Fruit fly (Drosophila melanogaster): ENCODE measurements around the gene prage.

prage gene

DNA sequence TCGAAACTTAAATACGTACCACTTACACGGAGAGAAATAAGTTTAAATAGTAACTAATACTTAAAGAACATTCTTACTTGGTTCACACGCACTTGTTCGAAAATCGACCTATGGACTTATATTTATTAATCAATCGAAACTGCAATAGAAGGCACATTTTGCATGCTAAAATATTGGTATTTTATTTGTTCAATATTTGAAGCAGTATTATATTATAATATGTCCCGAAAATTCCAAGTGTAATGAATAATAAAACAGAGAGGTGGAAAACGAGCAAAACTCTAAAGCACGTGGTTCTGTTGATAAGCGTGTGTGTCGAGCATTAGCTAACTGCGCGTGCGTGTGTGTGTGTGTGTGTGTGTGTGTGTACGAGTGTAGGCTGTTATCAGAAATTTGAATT lies 76.4 kb downstream of the prage start (continued):
- TF ChIP-seq Hnf4 (GFP tag; optimal IDR thresholded peaks at IDR 0.05) (peak; percentile 55), dmrt93B (GFP tag; optimal IDR thresholded peaks at IDR 0.05) (no peak), tai (GFP tag; optimal IDR thresholded peaks at IDR 0.05) (no peak), woc (GFP tag; optimal IDR thresholded peaks at IDR 0.05) (peak; percentile 34), brk (GFP tag; optimal IDR thresholded peaks at IDR 0.05) (no peak), sv (GFP tag; optimal IDR thresholded peaks at IDR 0.05) (peak; percentile 88), ey (GFP tag; optimal IDR thresholded peaks at IDR 0.05) (peak; percentile 71), GATAd (GFP tag; optimal IDR thresholded peaks at IDR 0.05) (no peak)

DNA sequence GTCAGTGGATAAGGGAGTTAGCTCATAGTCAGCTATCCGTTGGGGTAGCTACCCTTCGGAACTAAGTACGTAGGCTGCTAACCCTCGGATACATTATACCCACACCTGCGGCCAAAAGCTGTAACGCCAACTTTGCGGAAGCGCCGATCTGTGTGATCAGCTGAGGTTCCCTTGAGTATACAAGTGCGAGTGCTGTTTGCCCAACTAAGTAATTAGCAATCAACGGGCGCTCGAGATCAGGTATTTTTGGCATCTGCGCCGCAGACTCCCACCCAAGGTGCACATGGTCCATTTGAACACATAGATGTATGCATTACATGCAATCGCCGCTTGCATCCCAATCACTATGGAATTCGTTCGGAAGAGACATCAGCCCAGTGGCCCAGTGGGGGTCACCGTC lies 80.6 kb downstream of the prage start:
- no peak for TF ChIP-seq Mio (GFP tag; optimal IDR thresholded peaks at IDR 0.05)
- no peak for TF ChIP-seq ey (GFP tag; optimal IDR thresholded peaks at IDR 0.05)
- TF ChIP-seq Abd-B (GFP tag; optimal IDR thresholded peaks at IDR 0.05), result no peak
- TF ChIP-seq woc (GFP tag; optimal IDR thresholded peaks at IDR 0.05), result no peak
- TF ChIP-seq Sp1 (GFP tag; optimal IDR thresholded peaks at IDR 0.05), result peak; percentile 45
- TF ChIP-seq jim (GFP tag; optimal IDR thresholded peaks at IDR 0.05), result peak; percentile 62
- TF ChIP-seq CrebA (GFP tag; optimal IDR thresholded peaks at IDR 0.05; ENCODE audit: borderline replicate concordance), result no peak
- no peak for TF ChIP-seq Hr78 (GFP tag; optimal IDR thresholded peaks at IDR 0.05)
- TF ChIP-seq N (GFP tag; optimal IDR thresholded peaks at IDR 0.05), result no peak
- no peak for TF ChIP-seq brk (GFP tag; optimal IDR thresholded peaks at IDR 0.05)
- TF ChIP-seq Hnf4 (GFP tag; optimal IDR thresholded peaks at IDR 0.05), result peak; percentile 41
- no peak for TF ChIP-seq usp (GFP tag; optimal IDR thresholded peaks at IDR 0.05)
- TF ChIP-seq br (GFP tag; optimal IDR thresholded peaks at IDR 0.05), result peak; percentile 40
- TF ChIP-seq Hr83 (GFP tag; optimal IDR thresholded peaks at IDR 0.05; ENCODE audit: poor library complexity, severe bottlenecking), result peak; percentile 98
- no peak for TF ChIP-seq Rel (GFP tag; optimal IDR thresholded peaks at IDR 0.05)
- no peak for TF ChIP-seq Rel (tag; optimal IDR thresholded peaks at IDR 0.05)
- peak; percentile 43 for TF ChIP-seq OdsH (GFP tag; optimal IDR thresholded peaks at IDR 0.05)
- peak; percentile 53 for TF ChIP-seq CG32264 (GFP tag; optimal IDR thresholded peaks at IDR 0.05)
- TF ChIP-seq sage (GFP tag; optimal IDR thresholded peaks at IDR 0.05), result no peak
- no peak for TF ChIP-seq psq (GFP tag; optimal IDR thresholded peaks at IDR 0.05)
- TF ChIP-seq foxo (GFP tag; optimal IDR thresholded peaks at IDR 0.05), result peak in 1 of 2 experiments; percentile 57
- TF ChIP-seq pan (optimal IDR thresholded peaks at IDR 0.05), result no peak
- peak; percentile 82 for TF ChIP-seq h (GFP tag; optimal IDR thresholded peaks at IDR 0.05)
- no peak for TF ChIP-seq dl (GFP tag; optimal IDR thresholded peaks at IDR 0.05; ENCODE audit: insufficient read depth in 1 of 2, partially characterized antibody in 2 of 2)
- peak; percentile 17 for TF ChIP-seq HLH106 (tag; optimal IDR thresholded peaks at IDR 0.05)
- TF ChIP-seq fru (GFP tag; optimal IDR thresholded peaks at IDR 0.05), result peak; percentile 27
- no peak for TF ChIP-seq dmrt93B (GFP tag; optimal IDR thresholded peaks at IDR 0.05)
- TF ChIP-seq lola (GFP tag; optimal IDR thresholded peaks at IDR 0.05), result no peak
- TF ChIP-seq sv (GFP tag; optimal IDR thresholded peaks at IDR 0.05), result peak; percentile 11
- TF ChIP-seq Jra (GFP tag; optimal IDR thresholded peaks at IDR 0.05), result peak; percentile 25
- peak; percentile 13 for TF ChIP-seq GATAd (GFP tag; optimal IDR thresholded peaks at IDR 0.05)
- TF ChIP-seq tai (GFP tag; optimal IDR thresholded peaks at IDR 0.05), result no peak
- no peak for TF ChIP-seq Myc (optimal IDR thresholded peaks at IDR 0.05)
- no peak for TF ChIP-seq Vsx2 (GFP tag; optimal IDR thresholded peaks at IDR 0.05; ENCODE audit: partially characterized antibody)
- no peak for TF ChIP-seq dsf (GFP tag; optimal IDR thresholded peaks at IDR 0.05; ENCODE audit: borderline replicate concordance)
- peak; percentile 53 for TF ChIP-seq rgr (GFP tag; optimal IDR thresholded peaks at IDR 0.05)
- TF ChIP-seq Dif (GFP tag; optimal IDR thresholded peaks at IDR 0.05; ENCODE audit: partially characterized antibody), result no peak
- TF ChIP-seq Dfd (GFP tag; optimal IDR thresholded peaks at IDR 0.05), result no peak
- peak; percentile 11 for TF ChIP-seq CG9705 (GFP tag; optimal IDR thresholded peaks at IDR 0.05)

DNA sequence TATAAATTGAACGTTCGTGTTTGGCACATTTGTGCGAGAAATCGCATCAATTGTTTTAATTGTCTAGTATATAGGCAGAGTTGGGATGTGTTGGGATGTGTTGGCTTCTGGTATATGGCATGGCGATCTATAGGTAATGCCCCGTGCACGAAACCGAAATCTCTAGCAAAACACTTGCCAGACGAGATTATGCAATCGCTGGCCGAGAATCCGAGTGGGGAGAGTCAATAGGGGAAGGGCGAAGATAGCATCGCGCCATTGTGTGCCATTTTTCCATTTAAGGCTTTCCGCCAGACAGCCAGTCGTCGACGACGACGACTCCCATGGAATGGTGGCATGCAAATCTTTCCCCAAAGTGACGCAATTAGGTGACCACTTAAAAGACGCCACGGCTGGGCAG lies 81.4 kb downstream of the prage start:
- TF ChIP-seq dsf (GFP tag; optimal IDR thresholded peaks at IDR 0.05; ENCODE audit: borderline replicate concordance) (no peak), br (GFP tag; optimal IDR thresholded peaks at IDR 0.05) (no peak), jim (GFP tag; optimal IDR thresholded peaks at IDR 0.05) (no peak), Vsx2 (GFP tag; optimal IDR thresholded peaks at IDR 0.05; ENCODE audit: partially characterized antibody) (no peak), Rel (GFP tag; optimal IDR thresholded peaks at IDR 0.05) (no peak), Rel (tag; optimal IDR thresholded peaks at IDR 0.05) (peak; percentile 60), Mio (GFP tag; optimal IDR thresholded peaks at IDR 0.05) (no peak), Hr83 (GFP tag; optimal IDR thresholded peaks at IDR 0.05; ENCODE audit: poor library complexity, severe bottlenecking) (no peak)
